Worm (Caenorhabditis elegans) whole organism, early embryonic: Measurements from ENCODE around the gene T02C12.5.
A peak's percentile ranks its signal among the peaks of the same experiment; 100 is the strongest.

ENCODE experiments used
- B0310.2 ChIP-seq: sonication (generic microtip); optimal IDR thresholded peaks from 2 replicates; lab custom pipeline; 2016; ENCODE audit warnings: mild to moderate bottlenecking, missing genetic modification characterization, missing compliant biosample characterization
- F13C5.2 ChIP-seq: sonication (generic microtip); optimal IDR thresholded peaks from 2 replicates; lab custom pipeline; 2017; ENCODE audit warnings: mild to moderate bottlenecking, missing genetic modification characterization, inconsistent platforms, missing compliant biosample characterization
- aly-1 ChIP-seq: sonication (generic microtip); optimal IDR thresholded peaks from 2 replicates; lab custom pipeline; 2016; ENCODE audit warnings: missing genetic modification characterization, missing compliant biosample characterization
- ama-1 ChIP-seq: fragments of 150-350 bp; optimal IDR thresholded peaks from 2 replicates; lab custom pipeline; 2014
- ceh-13 ChIP-seq: fragments of 200-800 bp; sonication (Bioruptor generic); optimal IDR thresholded peaks from 2 replicates; lab custom pipeline; 2018; ENCODE audit warnings: mild to moderate bottlenecking, missing genetic modification characterization, missing compliant biosample characterization
- ceh-36 ChIP-seq: sonication (generic microtip); optimal IDR thresholded peaks from 2 replicates; lab custom pipeline; 2016; ENCODE audit warnings: missing genetic modification characterization, inconsistent platforms, missing compliant biosample characterization
- ets-7 ChIP-seq: sonication (generic microtip); optimal IDR thresholded peaks from 2 replicates; lab custom pipeline; 2016; ENCODE audit warnings: missing genotype, missing genetic modification characterization, missing compliant biosample characterization
- flt-1 ChIP-seq: fragments of 200-800 bp; sonication (Bioruptor generic); IDR thresholded peaks from 2 replicates; pipeline ENCODE4 v1.3.6; 2022; ENCODE audit warnings: missing genetic modification characterization, missing compliant biosample characterization
- hmbx-1 ChIP-seq: sonication (generic microtip); optimal IDR thresholded peaks from 2 replicates; lab custom pipeline; 2016; ENCODE audit warnings: mild to moderate bottlenecking, missing genetic modification characterization, missing compliant biosample characterization
- hmg-4 ChIP-seq: fragments of 200-800 bp; sonication (Bioruptor generic); optimal IDR thresholded peaks from 2 replicates; lab custom pipeline; 2018; ENCODE audit warnings: mild to moderate bottlenecking, missing genetic modification characterization, missing compliant biosample characterization
- hnd-1 ChIP-seq: sonication (generic microtip); optimal IDR thresholded peaks from 2 replicates; lab custom pipeline; 2016; ENCODE audit warnings: missing genetic modification characterization, missing compliant biosample characterization
- pes-1 ChIP-seq: fragments of 200-800 bp; sonication (Bioruptor generic); IDR thresholded peaks from 2 replicates; pipeline ENCODE4 v1.3.6; 2022; ENCODE audit warnings: missing genetic modification reagents, missing genetic modification characterization, missing compliant biosample characterization
- scrt-1 ChIP-seq: fragments of 200-800 bp; sonication (Bioruptor generic); IDR thresholded peaks from 2 replicates; pipeline ENCODE4 v1.3.6; 2022; ENCODE audit warnings: missing genetic modification characterization, missing compliant biosample characterization
- sea-1 ChIP-seq: fragments of 200-800 bp; sonication (Bioruptor generic); conservative IDR thresholded peaks from 2 replicates; pipeline ENCODE4 v1.3.6; 2022; ENCODE audit warnings: missing genetic modification characterization, missing compliant biosample characterization
- tbx-11 ChIP-seq: fragments of 200-800 bp; sonication (Bioruptor generic); IDR thresholded peaks from 2 replicates; pipeline ENCODE4 v1.3.6; 2022; ENCODE audit warnings: missing genetic modification characterization, missing compliant biosample characterization
- tbx-37 ChIP-seq: fragments of 200-800 bp; sonication (Bioruptor generic); conservative IDR thresholded peaks from 2 replicates; pipeline ENCODE4 v1.3.6; 2022; ENCODE audit warnings: missing genetic modification reagents, missing genetic modification characterization, missing compliant biosample characterization
- tra-4 ChIP-seq: sonication (generic microtip); optimal IDR thresholded peaks from 2 replicates; lab custom pipeline; 2017; ENCODE audit warnings: missing genetic modification characterization, missing compliant biosample characterization

Gene T02C12.5

ce11 chrIII:3992089-3992488 lies 35.9 kb downstream of the T02C12.5 start, which contains the start of gene glb-11:
glb-11 (minus strand) TSS chrIII:3992189.
- no peak for TF ChIP-seq aly-1
- no peak for TF ChIP-seq tbx-11
- no peak for TF ChIP-seq sea-1
- no peak for TF ChIP-seq hnd-1 (tag; lab: Kevin White, UChicago)
- TF ChIP-seq F13C5.2 (tag; lab: Kevin White, UChicago), result no peak

DNA sequence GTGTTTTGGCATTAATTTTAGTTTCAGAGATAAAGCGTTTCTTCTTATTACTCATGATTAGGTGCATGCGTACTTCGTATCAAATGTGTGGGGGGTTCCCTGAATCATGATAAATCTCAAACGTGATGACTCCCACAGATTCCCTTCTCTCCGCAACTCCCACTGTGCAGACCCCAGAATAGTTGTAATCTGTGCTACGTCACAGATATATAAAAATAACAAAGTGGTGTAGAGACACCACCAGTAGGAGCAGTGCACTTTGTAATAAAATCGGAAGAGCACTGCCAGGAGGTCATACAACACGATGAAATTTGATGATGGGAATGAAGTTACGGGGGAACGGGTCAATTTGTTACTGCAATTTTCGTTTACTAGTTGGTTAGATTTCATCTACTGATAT lies 36.6 kb downstream of the T02C12.5 start:
- no peak for TF ChIP-seq ceh-36 (tag; lab: Kevin White, UChicago)

DNA sequence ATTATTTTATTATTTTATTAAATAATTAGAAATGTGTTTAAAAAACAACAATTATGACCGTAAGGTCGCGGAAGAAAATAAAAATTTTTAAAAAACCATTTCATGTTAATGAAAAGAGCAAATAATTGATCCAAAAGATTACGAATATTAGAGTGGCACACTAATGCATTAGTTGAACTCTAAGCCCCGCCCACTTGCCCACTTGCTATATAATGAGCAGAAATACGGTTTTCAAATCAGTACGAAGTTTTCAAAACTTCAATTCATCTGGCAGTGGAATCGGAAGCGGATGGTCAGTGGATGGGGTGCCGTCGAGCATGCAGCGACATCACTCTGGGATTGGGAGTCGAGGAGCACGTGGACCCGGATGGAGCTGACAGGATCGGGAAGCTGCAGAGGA lies 40.2 kb downstream of the T02C12.5 start, which contains the start of gene C36E8.6:
C36E8.6 (plus strand) TSS at position 301 of the 400 bp plus-strand sequence.
- TF ChIP-seq hmg-4 (GFP tag; lab: Kevin White, UChicago), result no peak
- no peak for TF ChIP-seq B0310.2 (tag; lab: Kevin White, UChicago)
- TF ChIP-seq hnd-1 (tag; lab: Kevin White, UChicago), result no peak
- TF ChIP-seq scrt-1 (GFP tag; lab: Robert Waterston, UW), result no peak
- no peak for TF ChIP-seq pes-1 (GFP tag; lab: Robert Waterston, UW)
- no peak for TF ChIP-seq ceh-36 (tag; lab: Kevin White, UChicago)
- no peak for TF ChIP-seq ets-7 (tag; lab: Kevin White, UChicago)
- TF ChIP-seq hmbx-1 (tag; lab: Kevin White, UChicago), result no peak
- TF ChIP-seq ama-1 (lab: Kevin White, UChicago), result no peak
- no peak for TF ChIP-seq tbx-37 (GFP tag; lab: Robert Waterston, UW)
- TF ChIP-seq sea-1, result no peak
- no peak for TF ChIP-seq aly-1
- TF ChIP-seq F13C5.2 (tag; lab: Kevin White, UChicago), result no peak
- TF ChIP-seq tbx-11, result no peak

DNA sequence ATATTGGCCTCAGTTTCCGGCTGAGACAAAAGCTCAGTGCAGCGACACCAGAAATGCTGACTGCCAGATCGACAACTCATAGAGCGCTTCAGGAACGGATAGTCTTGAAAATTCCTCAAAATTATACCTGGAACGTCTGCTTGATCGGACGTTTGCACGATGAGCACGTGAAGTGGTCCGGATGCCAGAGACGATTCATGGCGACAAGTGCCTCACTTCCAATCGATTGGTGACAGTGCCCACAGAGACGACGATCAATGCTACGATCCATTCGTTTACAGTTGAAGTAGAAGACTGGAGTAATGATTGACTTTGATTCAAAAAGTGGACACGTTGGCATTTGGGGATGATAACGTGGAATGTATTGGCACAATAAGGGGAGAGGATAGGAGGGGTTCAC lies 41.6 kb downstream of the T02C12.5 start, which contains the start of gene Y1A5A.1:
Y1A5A.1 (minus strand) TSS at position 294 of the 400 bp plus-strand sequence.
- TF ChIP-seq pes-1 (GFP tag; lab: Robert Waterston, UW) (no peak), aly-1 (no peak), hmg-4 (GFP tag; lab: Kevin White, UChicago) (no peak), flt-1 (GFP tag; lab: Robert Waterston, UW) (no peak), B0310.2 (tag; lab: Kevin White, UChicago) (no peak), tbx-11 (no peak)

ce11 chrIII:3984049-3984484 lies 43.9 kb downstream of the T02C12.5 start:
- TF ChIP-seq scrt-1 (GFP tag; lab: Robert Waterston, UW) (no peak), tbx-37 (GFP tag; lab: Robert Waterston, UW) (no peak), flt-1 (GFP tag; lab: Robert Waterston, UW) (no peak), hmbx-1 (tag; lab: Kevin White, UChicago) (no peak), B0310.2 (tag; lab: Kevin White, UChicago) (no peak), tbx-11 (no peak)

DNA sequence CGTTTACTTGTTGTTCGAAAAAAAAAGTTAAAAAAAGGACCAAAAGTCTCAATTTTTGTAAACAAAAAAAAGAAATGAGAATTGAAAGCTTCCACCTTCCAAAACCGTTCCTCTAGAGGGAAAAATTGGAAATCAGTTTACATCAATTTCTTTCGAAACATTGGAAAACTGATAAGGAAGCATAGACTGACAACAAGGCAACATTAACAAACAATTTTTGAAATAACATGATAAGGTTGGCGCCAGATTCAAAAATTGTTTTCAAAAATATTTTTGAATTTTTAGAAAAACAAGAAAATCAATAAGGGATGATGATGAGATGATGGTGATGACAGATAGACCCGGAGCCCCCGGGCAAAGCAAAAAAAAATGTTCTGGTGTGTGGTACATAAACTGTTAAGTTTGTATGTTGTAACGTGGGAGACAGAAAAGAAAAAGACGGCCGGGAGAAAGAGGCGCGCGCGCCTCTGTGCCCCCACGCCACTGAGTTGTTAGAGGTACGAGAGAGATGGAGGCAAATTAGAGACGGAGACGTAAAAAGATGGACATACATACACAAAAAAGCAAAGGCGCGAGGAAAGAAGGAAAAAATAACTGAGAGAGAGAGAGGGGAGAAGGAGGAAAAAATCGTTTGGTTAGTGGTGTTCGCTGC lies 47.9 kb downstream of the T02C12.5 start:
- no peak for TF ChIP-seq F13C5.2 (tag; lab: Kevin White, UChicago)
- TF ChIP-seq tbx-37 (GFP tag; lab: Robert Waterston, UW), result 0 out of 2 replicates have a peak, but pooled peaks have one; percentile 6

DNA sequence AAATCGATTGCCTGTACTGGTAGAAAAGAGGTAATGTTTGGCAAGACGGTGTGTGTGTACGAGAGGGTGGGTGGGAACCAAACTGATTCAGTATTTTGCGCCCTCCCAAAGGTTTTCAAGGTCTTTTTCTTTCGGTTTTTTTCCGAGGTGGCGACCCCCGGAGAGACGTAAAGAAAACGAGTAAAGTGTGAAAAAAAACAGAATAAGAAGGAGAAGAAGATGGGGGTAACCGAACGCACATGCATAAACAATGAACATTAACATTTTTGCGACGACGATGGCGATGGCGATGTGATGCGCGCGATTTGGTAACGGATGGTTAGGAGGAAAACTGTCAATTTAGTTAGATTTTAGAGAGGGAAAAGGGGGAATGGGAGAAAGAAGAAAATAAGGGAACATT lies 49.5 kb downstream of the T02C12.5 start:
- no peak for TF ChIP-seq tbx-37 (GFP tag; lab: Robert Waterston, UW)
- no peak for TF ChIP-seq pes-1 (GFP tag; lab: Robert Waterston, UW)
- TF ChIP-seq flt-1 (GFP tag; lab: Robert Waterston, UW), result no peak
- no peak for TF ChIP-seq aly-1
- TF ChIP-seq ceh-13, result no peak
- TF ChIP-seq ceh-36 (tag; lab: Kevin White, UChicago), result no peak
- no peak for TF ChIP-seq F13C5.2 (tag; lab: Kevin White, UChicago)

- TF ChIP-seq scrt-1 (GFP tag; lab: Robert Waterston, UW) (no peak), flt-1 (GFP tag; lab: Robert Waterston, UW) (no peak), ama-1 (lab: Kevin White, UChicago) (no peak), F13C5.2 (tag; lab: Kevin White, UChicago) (no peak), hnd-1 (tag; lab: Kevin White, UChicago) (no peak), B0310.2 (tag; lab: Kevin White, UChicago) (no peak), aly-1 (no peak), ceh-13 (no peak), tbx-37 (GFP tag; lab: Robert Waterston, UW) (no peak), tra-4 (tag; lab: Kevin White, UChicago) (no peak), hmg-4 (GFP tag; lab: Kevin White, UChicago) (no peak), hmbx-1 (tag; lab: Kevin White, UChicago) (no peak)
These were observed 51.0 kb downstream of the T02C12.5 start for ce11 chrIII:3976992-3977391.
